Worm (Caenorhabditis elegans): ENCODE results near the gene hum-4.

Gene hum-4

DNA sequence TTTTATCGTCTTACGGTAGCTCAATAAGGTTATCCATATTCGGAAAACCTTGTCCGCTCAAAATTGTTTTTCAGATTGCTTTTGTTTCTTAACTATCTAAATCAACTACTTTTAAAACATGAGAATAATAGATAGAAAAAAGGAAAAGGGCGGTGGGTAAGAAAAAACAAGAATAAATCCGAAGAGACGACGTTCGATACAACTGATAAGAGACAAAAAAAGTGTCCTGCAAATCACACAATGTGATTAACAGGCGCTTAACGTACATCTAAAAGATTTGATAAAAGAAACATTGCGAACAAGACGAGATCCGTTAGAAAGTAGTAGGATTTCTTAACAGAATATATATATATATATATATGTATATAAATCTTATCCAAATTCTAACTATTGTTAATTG lies at the start of gene hum-4:
Gene hum-4, minus strand, starts transcription at position 101 of the 400 bp plus-strand sequence.
- TF ChIP-seq ttx-3 (tag; optimal IDR thresholded peaks at IDR 0.05) (no peak), dve-1 (tag; optimal IDR thresholded peaks at IDR 0.05) (no peak), T23F11.4 (GFP tag; optimal IDR thresholded peaks at IDR 0.05) (no peak)

DNA sequence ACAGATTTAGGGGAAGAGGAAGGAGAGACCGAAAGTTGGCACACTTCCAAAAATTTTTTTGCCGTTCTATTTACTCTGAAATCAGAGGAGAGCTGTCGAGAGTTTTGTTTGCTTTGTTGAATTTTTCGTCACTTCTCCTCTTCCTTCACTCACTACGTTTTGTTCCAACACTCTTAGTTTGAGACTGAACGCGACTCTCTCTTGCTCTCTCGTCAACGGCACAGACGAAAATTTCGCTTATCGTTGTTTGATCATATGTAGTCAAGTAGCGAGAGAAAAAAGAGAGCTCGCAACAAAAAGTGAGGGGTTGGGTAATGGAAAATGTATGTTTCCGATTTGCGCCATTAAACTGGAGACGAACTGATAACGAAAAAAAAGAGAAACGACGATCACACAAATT lies 49.2 kb upstream of the hum-4 start:
- TF ChIP-seq Y22D7AL.16 (tag; optimal IDR thresholded peaks at IDR 0.05) (no peak), sox-2 (GFP tag; IDR thresholded peaks at IDR 0.05) (no peak), pqm-1 (tag; optimal IDR thresholded peaks at IDR 0.05) (no peak), elt-2 (tag; optimal IDR thresholded peaks at IDR 0.05) (peak; percentile 37), ama-1 (optimal IDR thresholded peaks at IDR 0.05) (no peak)

DNA sequence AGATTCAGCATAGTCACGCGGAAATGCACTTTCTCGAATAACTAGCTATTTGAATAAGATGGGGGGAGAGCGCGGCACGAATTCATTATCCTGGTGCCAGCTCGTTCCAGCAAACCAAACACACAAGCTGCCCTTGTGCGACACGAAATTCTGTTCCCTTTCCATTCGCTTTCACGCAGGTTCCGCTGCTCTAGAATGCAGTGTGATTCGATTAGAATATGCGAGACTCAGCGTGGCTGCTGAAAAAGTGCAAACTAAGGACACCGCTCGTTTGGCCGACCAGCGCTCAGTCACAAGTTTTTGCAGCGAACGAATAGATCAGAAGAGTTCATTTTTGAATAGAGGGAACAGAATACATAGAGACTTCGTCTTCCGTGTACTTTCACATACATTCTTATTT lies 48.7 kb upstream of the hum-4 start:
- TF ChIP-seq K02D7.2 (tag; optimal IDR thresholded peaks at IDR 0.05) (no peak), K09A11.1 (tag; optimal IDR thresholded peaks at IDR 0.05; ENCODE audit: insufficient read depth) (no peak)

DNA sequence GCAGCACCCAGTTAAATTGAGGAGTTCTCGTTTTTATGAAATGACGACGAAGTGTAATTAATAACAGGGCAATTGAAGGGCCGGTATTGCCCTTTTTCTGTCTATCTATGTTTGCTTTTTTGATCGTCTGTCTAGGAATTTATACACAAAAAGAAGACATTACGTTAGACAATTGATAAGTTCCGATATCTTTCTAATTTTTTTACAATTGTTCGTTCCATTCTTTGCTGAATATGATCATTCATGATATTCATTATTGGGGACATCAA lies 48.4 kb upstream of the hum-4 start:
- no peak for TF ChIP-seq zip-5 (tag; optimal IDR thresholded peaks at IDR 0.05)
- TF ChIP-seq ceh-45 (GFP tag; IDR thresholded peaks at IDR 0.05) = no peak
- TF ChIP-seq pros-1 (tag; optimal IDR thresholded peaks at IDR 0.05) = no peak
- no peak for TF ChIP-seq unc-86 (tag; optimal IDR thresholded peaks at IDR 0.05)
- no peak for TF ChIP-seq dve-1 (tag; optimal IDR thresholded peaks at IDR 0.05)
- TF ChIP-seq unc-42 (tag; optimal IDR thresholded peaks at IDR 0.05) = no peak
- no peak for TF ChIP-seq pqm-1 (tag; optimal IDR thresholded peaks at IDR 0.05)
- no peak for TF ChIP-seq ceh-19 (GFP tag; optimal IDR thresholded peaks at IDR 0.05)
- no peak for TF ChIP-seq ceh-34 (tag; optimal IDR thresholded peaks at IDR 0.05)
- no peak for TF ChIP-seq hlh-8 (tag; optimal IDR thresholded peaks at IDR 0.05)
- TF ChIP-seq lim-6 (tag; optimal IDR thresholded peaks at IDR 0.05) = no peak
- TF ChIP-seq hlh-30 (tag; optimal IDR thresholded peaks at IDR 0.05; ENCODE audit: insufficient read depth) = no peak
- TF ChIP-seq pag-3 (tag; optimal IDR thresholded peaks at IDR 0.05; ENCODE audit: borderline replicate concordance) = no peak
- TF ChIP-seq ref-2 (tag; optimal IDR thresholded peaks at IDR 0.05) = no peak
- no peak for TF ChIP-seq fkh-10 (GFP tag; optimal IDR thresholded peaks at IDR 0.05)
- no peak for TF ChIP-seq T23F11.4 (GFP tag; optimal IDR thresholded peaks at IDR 0.05)
- no peak for TF ChIP-seq pha-2 (tag; optimal IDR thresholded peaks at IDR 0.05)
- TF ChIP-seq K02D7.2 (tag; optimal IDR thresholded peaks at IDR 0.05) = no peak
- TF ChIP-seq ceh-31 (tag; optimal IDR thresholded peaks at IDR 0.05) = no peak
- TF ChIP-seq fax-1 (tag; optimal IDR thresholded peaks at IDR 0.05) = no peak

DNA sequence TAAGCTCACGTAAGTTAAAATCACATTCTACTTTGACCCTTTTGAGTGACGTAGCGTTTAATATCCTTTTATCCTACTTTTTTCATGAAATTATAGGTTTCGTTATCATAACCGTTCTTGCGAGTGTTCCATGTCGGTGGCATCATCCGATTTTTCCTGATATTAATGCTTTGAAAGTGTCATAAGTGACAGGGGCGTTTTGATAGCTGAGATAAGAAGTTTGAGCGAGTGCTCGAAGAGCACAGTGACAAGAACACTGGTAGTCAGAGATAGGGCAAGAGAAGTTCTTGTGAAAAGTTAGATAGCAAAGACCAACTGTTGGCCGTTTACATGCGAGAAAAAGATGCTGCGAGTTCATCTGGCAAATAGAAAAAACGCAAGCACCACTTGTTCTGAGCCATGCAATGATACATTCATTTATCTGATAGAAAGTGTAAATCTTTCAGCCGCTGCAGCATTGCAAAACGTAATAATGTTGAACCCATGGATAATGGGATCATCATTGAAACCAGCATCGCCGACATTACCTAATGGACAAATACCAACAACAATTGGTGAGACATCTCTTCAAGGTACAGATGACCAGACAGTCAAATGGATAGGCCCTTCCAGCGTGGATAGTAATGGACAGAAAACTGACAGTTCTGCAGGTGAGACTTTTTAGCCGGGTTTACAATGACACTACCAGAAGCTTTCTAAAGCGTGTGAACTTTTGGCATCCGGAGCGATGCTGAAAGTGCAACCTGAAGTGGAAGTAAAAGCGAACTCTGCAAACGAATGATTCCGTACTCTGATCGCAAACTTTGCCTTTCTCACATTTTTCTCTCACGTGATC lies 47.8 kb upstream of the hum-4 start:
- TF ChIP-seq K09A11.1 (tag; optimal IDR thresholded peaks at IDR 0.05; ENCODE audit: insufficient read depth) (no peak), sox-4 (tag; optimal IDR thresholded peaks at IDR 0.05) (no peak), hlh-15 (tag; optimal IDR thresholded peaks at IDR 0.05) (no peak), unc-55 (GFP tag; optimal IDR thresholded peaks at IDR 0.05) (no peak), odd-2 (tag; optimal IDR thresholded peaks at IDR 0.05) (no peak), ceh-31 (tag; optimal IDR thresholded peaks at IDR 0.05) (no peak), tbx-7 (tag; optimal IDR thresholded peaks at IDR 0.05) (no peak), ceh-18 (tag; optimal IDR thresholded peaks at IDR 0.05) (no peak), nfya-1 (tag; optimal IDR thresholded peaks at IDR 0.05) (no peak), pag-3 (tag; optimal IDR thresholded peaks at IDR 0.05; ENCODE audit: borderline replicate concordance) (no peak), elt-4 (tag; optimal IDR thresholded peaks at IDR 0.05) (no peak), eyg-1 (tag; optimal IDR thresholded peaks at IDR 0.05) (no peak)

Data from whole organism, late embryonic.